Fruit fly (Drosophila melanogaster): ENCODE results near the gene Aplip1.

Aplip1 gene

DNA sequence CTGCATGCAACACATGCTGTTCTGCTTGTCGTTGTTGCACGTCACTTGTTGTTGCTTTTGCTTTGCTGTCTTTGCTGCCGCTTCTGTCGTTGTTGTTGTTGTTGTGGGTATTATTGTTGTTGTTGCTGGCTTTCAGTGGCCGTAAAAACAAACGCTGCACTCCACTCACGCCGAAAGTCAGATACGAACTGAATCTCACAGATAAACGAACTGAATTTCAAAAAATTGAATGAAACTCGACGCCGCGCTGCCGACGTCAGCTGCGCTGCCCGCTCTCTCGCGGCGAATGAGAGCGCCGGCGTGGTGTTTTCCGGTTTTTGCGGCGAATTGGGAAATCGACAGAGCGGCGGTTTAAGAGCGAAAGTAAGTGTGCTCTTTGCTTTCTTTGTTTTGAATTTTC is 19.0 kb upstream of the Aplip1 start, which contains the start of gene bab2 (continued):
- TF ChIP-seq kni (GFP tag; optimal IDR thresholded peaks at IDR 0.05) (peak; percentile 50), lola (GFP tag; optimal IDR thresholded peaks at IDR 0.05) (no peak), CG43689 (GFP tag; IDR thresholded peaks at IDR 0.05) (no peak), HmgD (GFP tag; optimal IDR thresholded peaks at IDR 0.05) (peak; percentile 80), salm (tag; optimal IDR thresholded peaks at IDR 0.05) (peak; percentile 28), NC2α (GFP tag; optimal IDR thresholded peaks at IDR 0.05) (peak; percentile 4), CG9215 (GFP tag; IDR thresholded peaks at IDR 0.05) (no peak), CG32532 (GFP tag; IDR thresholded peaks at IDR 0.05) (peak; percentile 10; the same call in 1 of the 2 replicates), Hr39 (optimal IDR thresholded peaks at IDR 0.05) (no peak), Sin3A (optimal IDR thresholded peaks at IDR 0.05) (no peak), MTF-1 (GFP tag; optimal IDR thresholded peaks at IDR 0.05; ENCODE audit: borderline replicate concordance) (peak; percentile 32), CG1603 (tag; optimal IDR thresholded peaks at IDR 0.05) (peak; percentile 16), CG12104 (GFP tag; optimal IDR thresholded peaks at IDR 0.05) (no peak), CG18262 (tag; optimal IDR thresholded peaks at IDR 0.05) (no peak), Ssrp (tag; optimal IDR thresholded peaks at IDR 0.05) (no peak), CG6689 (GFP tag; IDR thresholded peaks at IDR 0.05) (no peak), Nf-YB (GFP tag; optimal IDR thresholded peaks at IDR 0.05) (peak; percentile 43), lmd (GFP tag; IDR thresholded peaks at IDR 0.05) (no peak), corto (GFP tag; optimal IDR thresholded peaks at IDR 0.05) (no peak), Taf1 (GFP tag; IDR thresholded peaks at IDR 0.05) (no peak), trem (tag; optimal IDR thresholded peaks at IDR 0.05) (no peak), al (GFP tag; IDR thresholded peaks at IDR 0.05) (no peak), vvl (GFP tag; IDR thresholded peaks at IDR 0.05) (peak; percentile 67), CG7271 (tag; optimal IDR thresholded peaks at IDR 0.05) (no peak), Trl (optimal IDR thresholded peaks at IDR 0.05) (peak; percentile 85 to 90), Trl (GFP tag; optimal IDR thresholded peaks at IDR 0.05) (peak; percentile 8), sr (GFP tag; IDR thresholded peaks at IDR 0.05) (no peak; the same call in 2 of the 3 replicates), eyg (GFP tag; optimal IDR thresholded peaks at IDR 0.05) (no peak), p53 (GFP tag; optimal IDR thresholded peaks at IDR 0.05) (no peak), CG8388 (GFP tag; optimal IDR thresholded peaks at IDR 0.05) (no peak), CG8089 (GFP tag; optimal IDR thresholded peaks at IDR 0.05) (no peak), Optix (GFP tag; IDR thresholded peaks at IDR 0.05) (peak; percentile 8; the same call in 1 of the 3 replicates), CG6654 (GFP tag; optimal IDR thresholded peaks at IDR 0.05) (no peak), CG14860 (GFP tag; IDR thresholded peaks at IDR 0.05; ENCODE audit: partially characterized antibody) (no peak), Sox100B (GFP tag; optimal IDR thresholded peaks at IDR 0.05) (no peak), dimm (GFP tag; IDR thresholded peaks at IDR 0.05) (no peak), Sox102F (GFP tag; optimal IDR thresholded peaks at IDR 0.05) (no peak), tup (GFP tag; optimal IDR thresholded peaks at IDR 0.05) (no peak), Oli (tag; optimal IDR thresholded peaks at IDR 0.05) (no peak), Xrp1 (GFP tag; IDR thresholded peaks at IDR 0.05) (no peak), CG15479 (GFP tag; optimal IDR thresholded peaks at IDR 0.05) (no peak), Ets65A (GFP tag) (peak; percentile 26), CG2120 (GFP tag; optimal IDR thresholded peaks at IDR 0.05) (no peak), cas (GFP tag; IDR thresholded peaks at IDR 0.05) (no peak), CG15073 (GFP tag; optimal IDR thresholded peaks at IDR 0.05) (no peak), CG11696 (GFP tag; IDR thresholded peaks at IDR 0.05) (no peak), ewg (GFP tag; optimal IDR thresholded peaks at IDR 0.05) (peak; percentile 45), CG34422 (GFP tag; IDR thresholded peaks at IDR 0.05) (peak; percentile 37; the same call in 1 of the 3 replicates), Fer1 (GFP tag; optimal IDR thresholded peaks at IDR 0.05) (no peak), tgo (GFP tag; IDR thresholded peaks at IDR 0.05) (no peak), knrl (GFP tag; IDR thresholded peaks at IDR 0.05; ENCODE audit: partially characterized antibody) (no peak), mirr (GFP tag; optimal IDR thresholded peaks at IDR 0.05) (no peak), CG2116 (GFP tag; optimal IDR thresholded peaks at IDR 0.05) (no peak)

All from whole organism, embryonic.